Worm (Caenorhabditis elegans): ENCODE measurements around the gene lgc-43.

Gene lgc-43

ce11 chrIV:10554947-10555346 is 23.5 kb upstream of the lgc-43 start, which contains the start of gene zim-2:
zim-2 (plus strand) TSS chrIV:10555247.
- TF ChIP-seq egl-5 (tag; optimal IDR thresholded peaks at IDR 0.05) = no peak
- TF ChIP-seq nhr-76 (tag; optimal IDR thresholded peaks at IDR 0.05) = no peak
- TF ChIP-seq snpc-4 (tag; optimal IDR thresholded peaks at IDR 0.05) = no peak
- no peak for TF ChIP-seq nhr-25 (tag; optimal IDR thresholded peaks at IDR 0.05)
- no peak for TF ChIP-seq ceh-82 (tag; optimal IDR thresholded peaks at IDR 0.05)
- TF ChIP-seq nhr-28 (tag; optimal IDR thresholded peaks at IDR 0.05) = no peak
- TF ChIP-seq nfya-1 (tag; optimal IDR thresholded peaks at IDR 0.05; ENCODE audit: insufficient read depth) = no peak
- no peak for TF ChIP-seq nhr-43 (tag; optimal IDR thresholded peaks at IDR 0.05; ENCODE audit: poor library complexity, severe bottlenecking)

- no peak for TF ChIP-seq unc-62 (GFP tag; optimal IDR thresholded peaks at IDR 0.05)
- no peak for TF ChIP-seq lsy-12 (tag; optimal IDR thresholded peaks at IDR 0.05)
- TF ChIP-seq pqm-1 (tag; optimal IDR thresholded peaks at IDR 0.05) = no peak
- TF ChIP-seq egl-5 (tag; optimal IDR thresholded peaks at IDR 0.05) = no peak
- TF ChIP-seq ztf-11 (tag; optimal IDR thresholded peaks at IDR 0.05) = no peak
- TF ChIP-seq lin-15B (tag; optimal IDR thresholded peaks at IDR 0.05) = no peak
- no peak for TF ChIP-seq fos-1 (tag; optimal IDR thresholded peaks at IDR 0.05)
- no peak for TF ChIP-seq skn-1 (tag; optimal IDR thresholded peaks at IDR 0.05)
- TF ChIP-seq pha-4 (tag; optimal IDR thresholded peaks at IDR 0.05) = no peak
- no peak for TF ChIP-seq ceh-28 (tag; optimal IDR thresholded peaks at IDR 0.05)
- TF ChIP-seq elt-2 (tag; optimal IDR thresholded peaks at IDR 0.05) = no peak
- TF ChIP-seq sea-2 (GFP tag; optimal IDR thresholded peaks at IDR 0.05) = no peak
Measured at ce11 chrIV:10558415-10558814, 20.1 kb upstream of the lgc-43 start, which contains the start of gene zim-3. zim-3 (plus strand) TSS chrIV:10558715.

- no peak for TF ChIP-seq ceh-82 (tag; optimal IDR thresholded peaks at IDR 0.05)
Measured at ce11 chrIV:10561605-10562004, 16.9 kb upstream of the lgc-43 start, which contains the start of gene him-8. him-8 (plus strand) TSS chrIV:10561905.

ce11 chrIV:10564613-10565012 is 13.9 kb upstream of the lgc-43 start:
- TF ChIP-seq hmg-11 (tag; optimal IDR thresholded peaks at IDR 0.05) = no peak
- no peak for TF ChIP-seq nhr-67 (tag; optimal IDR thresholded peaks at IDR 0.05)
- no peak for TF ChIP-seq egl-27 (tag; optimal IDR thresholded peaks at IDR 0.05)
- TF ChIP-seq fos-1 (tag; optimal IDR thresholded peaks at IDR 0.05) = no peak
- no peak for TF ChIP-seq aly-2 (tag; optimal IDR thresholded peaks at IDR 0.05)
- no peak for TF ChIP-seq nfya-1 (tag; optimal IDR thresholded peaks at IDR 0.05; ENCODE audit: insufficient read depth)
- TF ChIP-seq snpc-4 (tag; optimal IDR thresholded peaks at IDR 0.05) = no peak
- TF ChIP-seq nhr-11 (tag; optimal IDR thresholded peaks at IDR 0.05) = no peak
- TF ChIP-seq mml-1 (tag; optimal IDR thresholded peaks at IDR 0.05) = no peak
- no peak for TF ChIP-seq nhr-77 (tag; optimal IDR thresholded peaks at IDR 0.05)
- no peak for TF ChIP-seq nhr-237 (tag; optimal IDR thresholded peaks at IDR 0.05)
- TF ChIP-seq nhr-43 (tag; optimal IDR thresholded peaks at IDR 0.05; ENCODE audit: poor library complexity, severe bottlenecking) = no peak
- no peak for TF ChIP-seq ztf-4 (tag; optimal IDR thresholded peaks at IDR 0.05)
- TF ChIP-seq nhr-23 (tag; optimal IDR thresholded peaks at IDR 0.05) = no peak
- TF ChIP-seq nhr-25 (tag; optimal IDR thresholded peaks at IDR 0.05) = no peak
- no peak for TF ChIP-seq ceh-16 (tag; optimal IDR thresholded peaks at IDR 0.05)

ce11 chrIV:10565282-10565681 is 13.2 kb upstream of the lgc-43 start:
- no peak for TF ChIP-seq nhr-77 (tag; optimal IDR thresholded peaks at IDR 0.05)
- TF ChIP-seq fkh-10 (GFP tag; optimal IDR thresholded peaks at IDR 0.05) = peak; percentile 83
- TF ChIP-seq fkh-2 (tag; optimal IDR thresholded peaks at IDR 0.05) = no peak
- TF ChIP-seq mml-1 (tag; optimal IDR thresholded peaks at IDR 0.05) = no peak

- TF ChIP-seq elt-3 (tag; optimal IDR thresholded peaks at IDR 0.05) (no peak), nhr-11 (tag; optimal IDR thresholded peaks at IDR 0.05) (no peak), zag-1 (tag; optimal IDR thresholded peaks at IDR 0.05) (no peak)
Measured at ce11 chrIV:10567822-10568221, 10.6 kb upstream of the lgc-43 start.
